Fruit fly (Drosophila melanogaster) whole organism, embryonic: ENCODE measurements around the gene Rchy1.

ENCODE experiments used
- CG1024 ChIP-seq: fragments of 200-800 bp; sonication (Bioruptor generic); IDR thresholded peaks from 2 replicates; pipeline ENCODE4 v1.3.6; 2022; ENCODE audit warnings: missing biosample characterization, missing genetic modification characterization
- CG10267 ChIP-seq: fragments of 200-800 bp; sonication (Bioruptor generic); optimal IDR thresholded peaks from 2 replicates; lab custom pipeline; 2018; ENCODE audit warnings: missing biosample characterization, mild to moderate bottlenecking, missing genetic modification characterization, moderate library complexity
- CG11398 ChIP-seq: fragments of 200-800 bp; sonication (Bioruptor generic); optimal IDR thresholded peaks from 2 replicates; lab custom pipeline; 2016; ENCODE audit warnings: missing biosample characterization, missing genetic modification characterization
- CG11456 ChIP-seq: fragments of 200-800 bp; sonication (Bioruptor generic); IDR thresholded peaks from 3 replicates; pipeline ENCODE4 v1.3.6; 2022; ENCODE audit warnings: missing biosample characterization, missing genetic modification characterization
- CG11723 ChIP-seq: fragments of 200-800 bp; sonication (Bioruptor generic); optimal IDR thresholded peaks from 2 replicates; lab custom pipeline; 2017; ENCODE audit warnings: missing biosample characterization, mild to moderate bottlenecking, missing genetic modification characterization
- CG14860 ChIP-seq: fragments of 200-800 bp; sonication (Bioruptor generic); IDR thresholded peaks from 3 replicates; pipeline ENCODE4 v1.3.6; 2022; ENCODE audit warnings: missing biosample characterization, missing genetic modification characterization; ENCODE audit not compliant: partially characterized antibody
- CG16779 ChIP-seq: fragments of 200-800 bp; sonication (Bioruptor generic); IDR thresholded peaks from 2 replicates; pipeline ENCODE4 v1.3.6; 2022; ENCODE audit warnings: missing biosample characterization, missing genetic modification characterization
- CG16815 ChIP-seq: fragments of 200-800 bp; sonication (Bioruptor generic); optimal IDR thresholded peaks from 3 replicates; lab custom pipeline; 2017; ENCODE audit warnings: missing biosample characterization, mild to moderate bottlenecking, missing genetic modification characterization
- CG17328 ChIP-seq: fragments of 200-800 bp; sonication (Bioruptor generic); IDR thresholded peaks from 2 replicates; pipeline ENCODE4 v1.3.6; 2022; ENCODE audit warnings: missing biosample characterization, missing genetic modification characterization
- CG17359 ChIP-seq: fragments of 200-800 bp; sonication (Bioruptor generic); optimal IDR thresholded peaks from 3 replicates; lab custom pipeline; 2018; ENCODE audit warnings: missing biosample characterization, mild to moderate bottlenecking, missing genetic modification characterization, moderate library complexity
- CG18476 ChIP-seq: fragments of 200-800 bp; sonication (Bioruptor generic); optimal IDR thresholded peaks from 2 replicates; lab custom pipeline; 2016; ENCODE audit warnings: missing biosample characterization, mild to moderate bottlenecking, missing genetic modification characterization
- CG30020 ChIP-seq: fragments of 200-800 bp; optimal IDR thresholded peaks from 2 replicates; lab custom pipeline; 2019; ENCODE audit warnings: missing biosample characterization, mild to moderate bottlenecking, missing genetic modification characterization, moderate library complexity
- CG4854 ChIP-seq: fragments of 200-800 bp; sonication (Bioruptor generic); optimal IDR thresholded peaks from 2 replicates; lab custom pipeline; 2016; ENCODE audit warnings: missing biosample characterization, missing genetic modification characterization, inconsistent platforms
- CG6254 ChIP-seq: fragments of 200-800 bp; sonication (Bioruptor generic); optimal IDR thresholded peaks from 3 replicates; lab custom pipeline; 2017; ENCODE audit warnings: mild to moderate bottlenecking, missing biosample characterization, missing genetic modification reagents, missing genetic modification characterization
- CG6272 ChIP-seq: fragments of 200-800 bp; sonication (Bioruptor generic); IDR thresholded peaks from 2 replicates; pipeline ENCODE4 v1.3.6; 2022; ENCODE audit warnings: missing biosample characterization, missing genetic modification characterization
- CG6689 ChIP-seq: fragments of 200-800 bp; sonication (Bioruptor generic); IDR thresholded peaks from 2 replicates; pipeline ENCODE4 v1.3.6; 2022; ENCODE audit warnings: missing biosample characterization, missing genetic modification characterization
- CG6791 ChIP-seq: fragments of 200-800 bp; sonication (Bioruptor generic); IDR thresholded peaks from 3 replicates; pipeline ENCODE4 v1.3.6; 2022; ENCODE audit warnings: missing biosample characterization, missing genetic modification characterization; ENCODE audit not compliant: partially characterized antibody
- CG6854 ChIP-seq: fragments of 200-800 bp; sonication (Bioruptor generic); optimal IDR thresholded peaks from 3 replicates; lab custom pipeline; 2017; ENCODE audit warnings: missing biosample characterization, mild to moderate bottlenecking, missing genetic modification characterization
- D19A ChIP-seq: fragments of 200-800 bp; optimal IDR thresholded peaks from 3 replicates; lab custom pipeline; 2019; ENCODE audit warnings: missing biosample characterization, mild to moderate bottlenecking, missing genetic modification characterization, moderate library complexity
- Doc2 ChIP-seq: fragments of 200-800 bp; sonication (Bioruptor generic); IDR thresholded peaks from 2 replicates; pipeline ENCODE4 v1.3.6; 2022; ENCODE audit warnings: missing biosample characterization, missing genetic modification characterization
- ERR ChIP-seq: fragments of 200-800 bp; sonication (Bioruptor generic); optimal IDR thresholded peaks from 2 replicates; lab custom pipeline; 2016; ENCODE audit warnings: missing biosample characterization, missing genetic modification characterization
- Hr3 ChIP-seq: fragments of 200-800 bp; sonication (Bioruptor generic); optimal IDR thresholded peaks from 3 replicates; lab custom pipeline; 2016; ENCODE audit warnings: missing biosample characterization, missing genetic modification characterization
- Kr ChIP-seq: fragments of 200-800 bp; sonication (Bioruptor generic); optimal IDR thresholded peaks from 2 replicates; lab custom pipeline; 2017; ENCODE audit warnings: missing biosample characterization, mild to moderate bottlenecking, missing genetic modification characterization
- MTF-1 ChIP-seq: fragments of 200-800 bp; sonication (Bioruptor generic); optimal IDR thresholded peaks from 2 replicates; lab custom pipeline; 2018; ENCODE audit warnings: missing biosample characterization, mild to moderate bottlenecking, missing genetic modification characterization, borderline replicate concordance
- Med ChIP-seq: fragments of 200-800 bp; sonication (Bioruptor generic); peaks from one replicate; lab custom pipeline; 2016; ENCODE audit warnings: missing biosample characterization, missing genetic modification characterization, mild to moderate bottlenecking, inconsistent platforms, moderate library complexity
- Nf-YA ChIP-seq: fragments of 200-800 bp; sonication (Bioruptor generic); IDR thresholded peaks from 2 replicates; pipeline ENCODE4 v1.3.6; 2022; ENCODE audit warnings: missing biosample characterization, missing genetic modification characterization
- Oaz ChIP-seq: fragments of 200-800 bp; sonication (Bioruptor generic); IDR thresholded peaks from 2 replicates; pipeline ENCODE4 v1.3.6; 2022; ENCODE audit warnings: missing biosample characterization, missing genetic modification characterization
- Sry-β ChIP-seq: fragments of 200-800 bp; sonication (Bioruptor generic); optimal IDR thresholded peaks from 2 replicates; lab custom pipeline; 2018; ENCODE audit warnings: missing biosample characterization, mild to moderate bottlenecking, missing genetic modification characterization, moderate library complexity
- Tbp ChIP-seq: fragments of >200 bp; optimal IDR thresholded peaks from 2 replicates; lab custom pipeline; 2018; ENCODE audit warnings: missing biosample characterization, missing genetic modification characterization
- al ChIP-seq: fragments of 200-800 bp; sonication (Bioruptor generic); IDR thresholded peaks from 2 replicates; pipeline ENCODE4 v1.3.6; 2022; ENCODE audit warnings: missing biosample characterization, missing genetic modification characterization
- bigmax ChIP-seq: fragments of 200-800 bp; sonication (Bioruptor generic); optimal IDR thresholded peaks from 2 replicates; lab custom pipeline; 2018; ENCODE audit warnings: missing biosample characterization, mild to moderate bottlenecking, missing genetic modification characterization
- bowl ChIP-seq: fragments of 200-800 bp; sonication (Bioruptor generic); IDR thresholded peaks from 2 replicates; pipeline ENCODE4 v1.3.6; 2022; ENCODE audit warnings: missing biosample characterization, missing genetic modification characterization
- corto ChIP-seq: fragments of 200-800 bp; sonication (Bioruptor generic); optimal IDR thresholded peaks from 2 replicates; lab custom pipeline; 2016; ENCODE audit warnings: missing biosample characterization, mild to moderate bottlenecking, missing genetic modification characterization, moderate library complexity
- ems ChIP-seq: fragments of 200-800 bp; sonication (Bioruptor generic); optimal IDR thresholded peaks from 3 replicates; lab custom pipeline; 2016; ENCODE audit warnings: missing biosample characterization, missing genetic modification characterization
- fd3F ChIP-seq: fragments of 200-800 bp; sonication (Bioruptor generic); optimal IDR thresholded peaks from 2 replicates; lab custom pipeline; 2018; ENCODE audit warnings: missing biosample characterization, mild to moderate bottlenecking, missing genetic modification characterization, moderate library complexity
- fd96Cb ChIP-seq: fragments of 200-800 bp; sonication (Bioruptor generic); optimal IDR thresholded peaks from 2 replicates; lab custom pipeline; 2018; ENCODE audit warnings: missing biosample characterization, mild to moderate bottlenecking, missing genetic modification characterization, moderate library complexity
- grn ChIP-seq: fragments of 200-800 bp; sonication (Bioruptor generic); optimal IDR thresholded peaks from 3 replicates; lab custom pipeline; 2017; ENCODE audit warnings: missing biosample characterization, missing genetic modification characterization
- gsb ChIP-seq: fragments of 200-800 bp; sonication (Bioruptor generic); IDR thresholded peaks from 2 replicates; pipeline ENCODE4 v1.3.6; 2022; ENCODE audit warnings: missing biosample characterization, missing genetic modification characterization
- gt ChIP-seq: fragments of 200-800 bp; sonication (Bioruptor generic); IDR thresholded peaks from 2 replicates; pipeline ENCODE4 v1.3.6; 2022; ENCODE audit warnings: missing biosample characterization, missing genetic modification characterization
- ham ChIP-seq: fragments of 200-800 bp; sonication (Bioruptor generic); IDR thresholded peaks from 2 replicates; pipeline ENCODE4 v1.3.6; 2022; ENCODE audit warnings: missing biosample characterization, missing genetic modification characterization
- kah ChIP-seq: fragments of 200-800 bp; sonication (Bioruptor generic); optimal IDR thresholded peaks from 2 replicates; lab custom pipeline; 2018; ENCODE audit warnings: missing biosample characterization, mild to moderate bottlenecking, missing genetic modification characterization
- mam ChIP-seq: fragments of 200-800 bp; sonication (Bioruptor generic); optimal IDR thresholded peaks from 3 replicates; lab custom pipeline; 2016; ENCODE audit warnings: missing biosample characterization, missing genetic modification characterization
- nmo ChIP-seq: fragments of 200-800 bp; sonication (Bioruptor generic); optimal IDR thresholded peaks from 2 replicates; lab custom pipeline; 2018; ENCODE audit warnings: missing biosample characterization, mild to moderate bottlenecking, missing genetic modification characterization, moderate library complexity
- pnt ChIP-seq: fragments of 200-800 bp; sonication (Bioruptor generic); optimal IDR thresholded peaks from 3 replicates; lab custom pipeline; 2016; ENCODE audit warnings: missing biosample characterization, missing genetic modification characterization
- pum ChIP-seq: fragments of 200-800 bp; sonication (Bioruptor generic); optimal IDR thresholded peaks from 2 replicates; lab custom pipeline; 2016; ENCODE audit warnings: missing biosample characterization, missing genetic modification characterization
- repo ChIP-seq: fragments of 200-800 bp; sonication (Bioruptor generic); optimal IDR thresholded peaks from 2 replicates; lab custom pipeline; 2016; ENCODE audit warnings: missing biosample characterization, missing genetic modification characterization
- so ChIP-seq: fragments of 200-800 bp; sonication (Bioruptor generic); IDR thresholded peaks from 3 replicates; pipeline ENCODE4 v1.3.6; 2022; ENCODE audit warnings: missing biosample characterization, missing genetic modification characterization
- sr ChIP-seq: fragments of 200-800 bp; sonication (Bioruptor generic); IDR thresholded peaks from 3 replicates; pipeline ENCODE4 v1.3.6; 2022; ENCODE audit warnings: missing biosample characterization, missing genetic modification characterization
- tll ChIP-seq, 2 experiments: fragments of 200-800 bp in 1 of 2; fragments of >200 bp in 1 of 2; sonication (Bioruptor generic) in 1 of 2; optimal IDR thresholded peaks; 2 replicates each; lab custom pipeline; 2017 to 2019; ENCODE audit warnings: missing biosample characterization in 2 of 2, missing genetic modification characterization in 2 of 2, mild to moderate bottlenecking in 1 of 2, moderate library complexity in 1 of 2
- trh ChIP-seq: fragments of 200-800 bp; sonication (Bioruptor generic); optimal IDR thresholded peaks from 2 replicates; lab custom pipeline; 2016; ENCODE audit warnings: missing biosample characterization, missing genetic modification characterization
- zf30C ChIP-seq: fragments of 200-800 bp; sonication (Bioruptor generic); optimal IDR thresholded peaks from 3 replicates; lab custom pipeline; 2018; ENCODE audit warnings: missing biosample characterization, mild to moderate bottlenecking, missing genetic modification characterization

Rchy1 gene

dm6 chr2L:6488676-6489140 is 23.2 kb upstream of the Rchy1 start, which contains the start of the genes KFase and epsilonCOP (continued):
- TF ChIP-seq repo (GFP tag; lab: Kevin White, UChicago) (no peak), Sry-β (no peak), ems (GFP tag; lab: Kevin White, UChicago) (no peak), mam (peak; percentile 50), CG6854 (GFP tag; lab: Kevin White, UChicago) (no peak), Doc2 (GFP tag; lab: Robert Waterston, UW) (no peak), tll (GFP tag; optimal IDR thresholded peaks at IDR 0.05; lab: Kevin White, UChicago) (no peak), CG6272 (no peak), nmo (GFP tag; lab: Kevin White, UChicago) (peak; percentile 66), Nf-YA (GFP tag; lab: Robert Waterston, UW) (no peak), CG14860 (no peak; the same call in 1 of the 3 replicates), CG17359 (tag; lab: Kevin White, UChicago) (peak; percentile 43), MTF-1 (no peak), CG11723 (no peak), gt (GFP tag; lab: Robert Waterston, UW) (no peak), CG18476 (peak; percentile 38), gsb (no peak), zf30C (GFP tag; lab: Kevin White, UChicago) (no peak), grn (GFP tag; lab: Kevin White, UChicago) (peak; percentile 75), D19A (tag; lab: Kevin White, UChicago) (peak; percentile 23), CG11456 (GFP tag; lab: Robert Waterston, UW) (0 out of 3 replicates have a peak, but pooled peaks have one; percentile 52), CG17328 (peak; percentile 26; the same call in 1 of the 2 replicates), Tbp (GFP tag; lab: Kevin White, UChicago) (no peak), fd96Cb (tag; lab: Kevin White, UChicago) (peak; percentile 1), bowl (GFP tag; lab: Robert Waterston, UW) (no peak), pnt (no peak), sr (no peak), Med (GFP tag; lab: Kevin White, UChicago) (peak; percentile 94), CG1024 (GFP tag; lab: Robert Waterston, UW) (no peak), so (GFP tag; lab: Robert Waterston, UW) (no peak), kah (no peak), CG4854 (peak; percentile 42), CG16779 (no peak), pum (no peak), CG6254 (peak; percentile 36), ham (no peak), CG6689 (GFP tag; lab: Robert Waterston, UW) (no peak), Hr3 (GFP tag; lab: Kevin White, UChicago) (peak; percentile 51), al (GFP tag; lab: Robert Waterston, UW) (peak; percentile 23; the same call in 1 of the 2 replicates), CG10267 (peak; percentile 95), bigmax (no peak), ERR (GFP tag; lab: Kevin White, UChicago) (peak; percentile 43), fd3F (GFP tag; lab: Kevin White, UChicago) (peak; percentile 13), Kr (no peak), CG30020 (peak; percentile 64), corto (GFP tag; lab: Kevin White, UChicago) (no peak), trh (GFP tag; lab: Kevin White, UChicago) (no peak), CG6791 (GFP tag; lab: Robert Waterston, UW) (peak; percentile 81), CG11398 (GFP tag; lab: Kevin White, UChicago) (peak; percentile 22), CG16815 (GFP tag; lab: Kevin White, UChicago) (no peak), Oaz (GFP tag; lab: Robert Waterston, UW) (no peak)
